Worm (Caenorhabditis elegans): Measurements from ENCODE around the gene btb-8.

DNA sequence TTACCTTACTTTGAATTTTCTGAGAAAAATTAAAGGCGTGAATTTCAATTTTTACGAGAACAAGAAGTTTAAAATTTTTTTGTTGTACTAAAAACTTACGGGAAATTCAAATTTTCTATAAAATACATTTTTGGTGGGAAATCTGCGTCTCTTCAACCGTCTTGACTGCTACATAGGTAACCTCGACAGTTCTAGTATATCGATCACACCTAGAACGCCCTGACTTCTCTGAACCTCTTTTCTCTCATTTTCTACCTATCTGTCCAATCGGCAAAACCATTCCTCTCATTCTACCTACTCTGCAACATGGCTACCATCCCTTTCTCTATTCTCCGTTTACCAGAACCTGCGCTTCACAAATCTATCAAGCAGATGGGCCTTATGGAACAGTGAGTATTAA lies 38.8 kb upstream of the btb-8 start, which contains the start of gene fbxb-25:
- TF ChIP-seq mbf-1 (tag; optimal IDR thresholded peaks at IDR 0.05) (no peak), nhr-237 (tag; optimal IDR thresholded peaks at IDR 0.05) (no peak), mdl-1 (tag; optimal IDR thresholded peaks at IDR 0.05) (no peak), unc-39 (tag; optimal IDR thresholded peaks at IDR 0.05) (no peak), ceh-16 (tag; optimal IDR thresholded peaks at IDR 0.05) (no peak), peb-1 (tag; optimal IDR thresholded peaks at IDR 0.05) (no peak), blmp-1 (tag; optimal IDR thresholded peaks at IDR 0.05; ENCODE audit: insufficient read depth) (no peak), aly-2 (tag; optimal IDR thresholded peaks at IDR 0.05) (no peak), unc-55 (GFP tag; optimal IDR thresholded peaks at IDR 0.05) (no peak)
